Worm (Caenorhabditis elegans): Measurements from ENCODE around the gene osm-8.

- TF ChIP-seq ref-2 (tag; optimal IDR thresholded peaks at IDR 0.05) (peak; percentile 5), pha-4 (tag; optimal IDR thresholded peaks at IDR 0.05) (no peak), ets-4 (tag; optimal IDR thresholded peaks at IDR 0.05) (no peak)
Measured at ce11 chrII:7621513-7621912, 16.3 kb upstream of the osm-8 start.

Measured in whole organism, late embryonic.